Fruit fly (Drosophila melanogaster): Measurements from ENCODE around the gene Ant2.

DNA sequence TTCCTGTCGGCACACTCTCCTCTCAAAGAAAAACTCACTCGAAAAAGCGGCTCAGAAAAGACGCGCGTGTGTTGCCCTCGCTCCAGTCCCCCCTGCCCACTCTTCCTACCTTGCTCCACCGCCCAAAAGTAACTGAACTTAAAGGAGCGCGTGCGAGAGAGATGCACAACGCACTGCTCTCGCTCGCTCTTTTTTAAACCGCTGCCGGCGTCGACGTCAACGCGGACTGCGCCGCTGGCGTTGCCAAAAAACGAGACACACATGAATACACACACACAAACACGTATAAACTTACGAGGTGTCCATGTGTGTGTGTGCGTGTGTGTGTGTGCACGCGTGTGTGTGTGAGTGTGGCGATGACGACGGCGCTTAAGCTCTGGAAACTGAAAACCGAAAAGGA, 30.1 kb upstream of the Ant2 start:
- no peak for TF ChIP-seq Myc (optimal IDR thresholded peaks at IDR 0.05)
- no peak for TF ChIP-seq h (optimal IDR thresholded peaks at IDR 0.05)
- TF ChIP-seq ttk (optimal IDR thresholded peaks at IDR 0.05), result no peak
- TF ChIP-seq psq (optimal IDR thresholded peaks at IDR 0.05), result no peak
- no peak for TF ChIP-seq insv (optimal IDR thresholded peaks at IDR 0.05)

All from Kc167 (cell line).